Worm (Caenorhabditis elegans): ENCODE measurements around the gene srbc-8.
"Not testable (repeated sequence)": the region's sequence is repeated elsewhere in the genome, so short reads cannot be mapped to it uniquely, and the experiment has no call there.

The srbc-8 gene

ce11 chrV:7454236-7454635 is 30.7 kb downstream of the srbc-8 start, which contains the start of gene try-8:
Gene try-8, minus strand, starts transcription at chrV:7454336.
- TF ChIP-seq hlh-6 (tag; optimal IDR thresholded peaks at IDR 0.05) (no peak), ahr-1 (tag; optimal IDR thresholded peaks at IDR 0.05) (no peak), unc-3 (GFP tag; conservative IDR thresholded peaks at IDR 0.05) (no peak), unc-3 (tag; optimal IDR thresholded peaks at IDR 0.05) (no peak), Y22D7AL.16 (tag; optimal IDR thresholded peaks at IDR 0.05) (no peak), C38D4.7 (GFP tag; optimal IDR thresholded peaks at IDR 0.05) (no peak), ref-2 (tag; optimal IDR thresholded peaks at IDR 0.05) (no peak), fkh-10 (GFP tag; optimal IDR thresholded peaks at IDR 0.05) (no peak), ceh-31 (tag; optimal IDR thresholded peaks at IDR 0.05) (no peak), rnt-1 (tag; optimal IDR thresholded peaks at IDR 0.05) (no peak), sox-2 (GFP tag; IDR thresholded peaks at IDR 0.05) (no peak), pha-2 (tag; optimal IDR thresholded peaks at IDR 0.05) (no peak), npax-4 (tag; optimal IDR thresholded peaks at IDR 0.05) (no peak)

DNA sequence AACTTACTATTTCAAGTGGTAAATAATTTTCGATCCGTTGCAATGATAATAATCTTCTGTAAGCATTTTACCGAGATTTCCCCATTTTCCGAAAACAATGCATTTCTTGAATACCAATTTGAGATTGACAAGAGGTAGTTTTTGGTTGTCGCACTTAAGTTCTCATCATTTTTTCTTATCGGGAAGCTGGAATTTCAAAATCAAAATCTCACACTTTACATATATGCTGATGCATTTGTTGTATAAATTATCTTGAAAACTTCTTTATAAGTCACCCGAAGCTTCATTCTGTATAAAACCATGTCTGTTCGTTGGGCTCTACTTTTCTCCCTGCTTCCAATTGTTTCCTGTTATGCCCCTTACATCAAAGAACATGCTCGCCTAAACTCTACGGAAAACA is 33.5 kb downstream of the srbc-8 start, which contains the start of gene try-11:
TSS of gene try-11 (plus strand) at position 301 of the 400 bp plus-strand sequence.
- no peak for TF ChIP-seq unc-42 (tag; optimal IDR thresholded peaks at IDR 0.05)
- TF ChIP-seq madf-2 (tag; optimal IDR thresholded peaks at IDR 0.05): no peak
- no peak for TF ChIP-seq elt-4 (tag; optimal IDR thresholded peaks at IDR 0.05)

DNA sequence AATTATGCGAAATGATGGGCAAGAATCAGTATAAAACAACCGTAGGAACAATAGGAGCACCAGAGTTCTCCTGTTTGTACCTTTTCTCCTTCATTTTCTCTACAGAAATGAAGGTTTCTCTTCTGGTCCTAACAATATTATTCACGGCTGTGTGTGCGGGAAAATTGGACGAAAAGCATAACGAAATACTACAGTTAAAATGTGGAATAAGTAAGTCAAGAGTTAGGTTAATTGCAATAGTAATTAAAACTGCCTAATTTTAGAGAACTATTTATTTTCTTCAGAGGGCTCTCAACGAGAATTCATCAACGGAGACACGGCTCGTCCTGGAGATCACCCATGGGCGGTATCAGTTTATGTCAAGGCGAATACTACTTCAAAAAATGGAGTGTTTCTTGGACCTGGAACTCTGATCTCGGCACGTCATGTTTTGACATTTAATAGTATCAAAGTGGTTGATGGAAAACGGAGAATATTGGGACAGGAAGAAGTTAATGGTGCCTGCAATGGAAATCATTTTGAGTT is 35.5 kb downstream of the srbc-8 start, which contains the start of gene try-12:
TSS of gene try-12 (plus strand) at position 51 of the 525 bp plus-strand sequence.
- TF ChIP-seq ttx-3 (tag; optimal IDR thresholded peaks at IDR 0.05) (no peak), T23F11.4 (GFP tag; optimal IDR thresholded peaks at IDR 0.05) (no peak), ceh-31 (tag; optimal IDR thresholded peaks at IDR 0.05) (no peak), pros-1 (tag; optimal IDR thresholded peaks at IDR 0.05) (no peak), tbx-7 (tag; optimal IDR thresholded peaks at IDR 0.05) (no peak), pqm-1 (tag; optimal IDR thresholded peaks at IDR 0.05) (no peak), pag-3 (tag; optimal IDR thresholded peaks at IDR 0.05; ENCODE audit: borderline replicate concordance) (no peak), pax-1 (tag; optimal IDR thresholded peaks at IDR 0.05) (no peak), ama-1 (optimal IDR thresholded peaks at IDR 0.05) (no peak), ceh-24 (tag; optimal IDR thresholded peaks at IDR 0.05) (no peak), sdc-2 (tag; optimal IDR thresholded peaks at IDR 0.05) (no peak)

DNA sequence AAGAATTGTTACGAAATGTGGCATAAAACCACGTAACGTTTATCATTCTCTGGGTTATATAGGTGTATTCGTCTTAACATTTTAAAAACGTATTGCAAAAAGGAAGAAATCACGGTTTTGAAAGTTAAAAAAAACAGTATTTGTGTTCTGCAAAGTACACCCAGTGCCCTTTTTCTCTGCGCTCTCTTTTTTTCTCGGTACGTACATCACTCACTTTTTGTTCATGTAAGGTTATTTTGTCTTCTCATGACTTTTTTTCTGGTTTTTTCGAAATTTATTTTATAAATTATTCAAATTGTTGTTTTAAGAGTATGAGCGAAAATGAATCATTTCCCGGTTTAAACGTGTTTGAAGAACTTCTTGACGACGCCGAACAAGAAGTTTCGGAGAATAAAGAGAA is 37.9 kb downstream of the srbc-8 start, which contains the start of gene F25E5.5:
TSS of gene F25E5.5 (plus strand) at position 301 of the 400 bp plus-strand sequence.
- no peak for TF ChIP-seq T23F11.4 (GFP tag; optimal IDR thresholded peaks at IDR 0.05)

- not testable (repeated sequence) for TF ChIP-seq hlh-6, unc-42, unc-86 (tag; optimal IDR thresholded peaks at IDR 0.05)
Observed at ce11 chrV:7444331-7444730, 40.6 kb downstream of the srbc-8 start, which contains the start of gene nhr-141. Gene nhr-141, plus strand, starts transcription at chrV:7444661.

DNA sequence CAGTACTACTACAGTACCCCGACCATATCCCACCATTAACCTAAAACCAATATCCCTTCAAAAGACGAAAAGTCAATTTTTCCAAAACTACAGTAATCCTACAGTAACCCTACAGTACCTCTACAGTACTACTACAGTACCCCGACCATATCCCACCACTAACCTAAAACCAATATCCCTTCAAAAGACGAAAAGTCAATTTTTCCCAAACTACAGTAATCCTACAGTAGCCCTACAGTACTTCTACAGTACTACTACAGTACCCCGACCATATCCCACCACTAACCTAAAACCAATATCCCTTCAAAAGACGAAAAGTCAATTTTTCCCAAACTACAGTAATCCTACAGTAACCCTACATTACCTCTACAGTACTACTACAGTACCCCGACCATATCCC is 41.4 kb downstream of the srbc-8 start:
- TF ChIP-seq ceh-45 (GFP tag; IDR thresholded peaks at IDR 0.05): peak; percentile 60; the same call in 1 of the 2 replicates

ce11 chrV:7439807-7440206 is 45.1 kb downstream of the srbc-8 start, which contains the start of gene try-13:
Gene try-13, plus strand, starts transcription at chrV:7440107.
- TF ChIP-seq fax-1 (tag; optimal IDR thresholded peaks at IDR 0.05): no peak
- TF ChIP-seq ceh-48 (tag; optimal IDR thresholded peaks at IDR 0.05): no peak
- no peak for TF ChIP-seq hlh-6 (tag; optimal IDR thresholded peaks at IDR 0.05)
- no peak for TF ChIP-seq tbx-2 (tag; optimal IDR thresholded peaks at IDR 0.05)
- no peak for TF ChIP-seq fkh-10 (GFP tag; optimal IDR thresholded peaks at IDR 0.05)
- TF ChIP-seq K02D7.2 (tag; optimal IDR thresholded peaks at IDR 0.05): no peak
- TF ChIP-seq gmeb-2 (tag; optimal IDR thresholded peaks at IDR 0.05): no peak
- no peak for TF ChIP-seq hlh-13 (GFP tag; optimal IDR thresholded peaks at IDR 0.05)
- TF ChIP-seq sdc-2 (tag; optimal IDR thresholded peaks at IDR 0.05): no peak
- TF ChIP-seq K09A11.1 (tag; optimal IDR thresholded peaks at IDR 0.05; ENCODE audit: insufficient read depth): no peak
- no peak for TF ChIP-seq rnt-1 (tag; optimal IDR thresholded peaks at IDR 0.05)
- TF ChIP-seq hlh-8 (tag; optimal IDR thresholded peaks at IDR 0.05): no peak
- no peak for TF ChIP-seq ceh-24 (tag; optimal IDR thresholded peaks at IDR 0.05)
- TF ChIP-seq pha-4 (tag; optimal IDR thresholded peaks at IDR 0.05): no peak
